Worm (Caenorhabditis elegans) whole organism, young adult: ENCODE measurements around the gene sma-6.

Experiments
- B0336.3 ChIP-seq: fragments of 200-800 bp; sonication (Bioruptor generic); IDR thresholded peaks from 2 replicates; pipeline ENCODE4 v1.3.6; 2022; ENCODE audit warnings: missing genetic modification characterization, missing compliant biosample characterization
- C06A6.2 ChIP-seq: fragments of 200-800 bp; sonication (Bioruptor generic); conservative IDR thresholded peaks from 2 replicates; pipeline ENCODE4 v1.3.6; 2022; ENCODE audit warnings: missing genetic modification characterization, missing compliant biosample characterization
- C17E4.6 ChIP-seq: fragments of 200-800 bp; sonication (Bioruptor generic); IDR thresholded peaks from 2 replicates; pipeline ENCODE4 v1.3.6; 2022; ENCODE audit warnings: missing genetic modification reagents, missing genetic modification characterization, missing compliant biosample characterization
- F22D6.2 ChIP-seq: sonication (generic microtip); optimal IDR thresholded peaks from 2 replicates; lab custom pipeline; 2016; ENCODE audit warnings: mild to moderate bottlenecking, missing genetic modification characterization, missing compliant biosample characterization
- F23B12.7 ChIP-seq: sonication (generic microtip); optimal IDR thresholded peaks from 2 replicates; lab custom pipeline; 2017; ENCODE audit warnings: missing genetic modification characterization, mild to moderate bottlenecking, missing compliant biosample characterization, antibody characterized with exemption, moderate library complexity; ENCODE audit not compliant: insufficient read depth
- F33H1.4 ChIP-seq: fragments of 200-800 bp; sonication (Bioruptor generic); IDR thresholded peaks from 2 replicates; pipeline ENCODE4 v1.3.6; 2022; ENCODE audit warnings: missing genetic modification reagents, missing genetic modification characterization, missing compliant biosample characterization
- F55B11.4 ChIP-seq: sonication (generic microtip); optimal IDR thresholded peaks from 2 replicates; lab custom pipeline; 2016; ENCODE audit warnings: missing compliant biosample characterization, missing genetic modification characterization, borderline replicate concordance; ENCODE audit not compliant: insufficient read depth
- K12H6.12 ChIP-seq: fragments of 200-800 bp; sonication (Bioruptor generic); optimal IDR thresholded peaks from 2 replicates; lab custom pipeline; 2018; ENCODE audit warnings: mild to moderate bottlenecking, missing genetic modification characterization, missing compliant biosample characterization
- T26A5.8 ChIP-seq: sonication (generic microtip); optimal IDR thresholded peaks from 2 replicates; lab custom pipeline; 2016; ENCODE audit warnings: missing genetic modification characterization, missing compliant biosample characterization
- Y67H2A.10 ChIP-seq: fragments of 200-800 bp; sonication (Bioruptor generic); conservative IDR thresholded peaks from 2 replicates; pipeline ENCODE4 v1.3.6; 2022; ENCODE audit warnings: missing genetic modification reagents, missing genetic modification characterization, missing compliant biosample characterization
- Y95B8A.8 ChIP-seq: fragments of 200-800 bp; sonication (Bioruptor generic); IDR thresholded peaks from 2 replicates; pipeline ENCODE4 v1.3.6; 2022; ENCODE audit warnings: missing genetic modification reagents, missing genetic modification characterization, missing compliant biosample characterization
- ZK185.1 ChIP-seq: sonication (generic microtip); optimal IDR thresholded peaks from 2 replicates; lab custom pipeline; 2016; ENCODE audit warnings: mild to moderate bottlenecking, missing genetic modification characterization, missing compliant biosample characterization; ENCODE audit not compliant: poor library complexity, severe bottlenecking
- aptf-2 ChIP-seq: fragments of 200-800 bp; sonication (Bioruptor generic); conservative IDR thresholded peaks from 2 replicates; pipeline ENCODE4 v1.3.6; 2022; ENCODE audit warnings: missing genetic modification reagents, missing genetic modification characterization, missing compliant biosample characterization
- attf-5 ChIP-seq: fragments of 200-800 bp; sonication (Bioruptor generic); optimal IDR thresholded peaks from 2 replicates; lab custom pipeline; 2018; ENCODE audit warnings: mild to moderate bottlenecking, missing genetic modification characterization, missing compliant biosample characterization
- cebp-1 ChIP-seq, 2 experiments: fragments of 200-800 bp in 1 of 2; sonication (Bioruptor generic) in 1 of 2; sonication (generic microtip) in 1 of 2; IDR thresholded peaks in 1 of 2; optimal IDR thresholded peaks in 1 of 2; 2 replicates each; pipeline versions ENCODE4 v1.3.6 to Lab custom; 2017 to 2022; ENCODE audit warnings: missing compliant biosample characterization in 2 of 2, missing genetic modification characterization in 2 of 2, mild to moderate bottlenecking in 1 of 2, missing genetic modification reagents in 1 of 2, moderate library complexity in 1 of 2
- chd-7 ChIP-seq: sonication (generic microtip); optimal IDR thresholded peaks from 2 replicates; lab custom pipeline; 2016; ENCODE audit warnings: mild to moderate bottlenecking, missing genetic modification characterization, moderate library complexity, missing compliant biosample characterization
- dox-1 ChIP-seq: fragments of 200-800 bp; sonication (Bioruptor generic); IDR thresholded peaks from 2 replicates; pipeline ENCODE4 v1.3.6; 2022; ENCODE audit warnings: missing genetic modification reagents, missing genetic modification characterization, missing compliant biosample characterization
- egl-44 ChIP-seq: fragments of 200-800 bp; sonication (Bioruptor generic); IDR thresholded peaks from 2 replicates; pipeline ENCODE4 v1.3.6; 2022; ENCODE audit warnings: missing genetic modification reagents, missing genetic modification characterization, missing compliant biosample characterization
- ets-4 ChIP-seq: fragments of 200-800 bp; sonication (Bioruptor generic); optimal IDR thresholded peaks from 2 replicates; lab custom pipeline; 2018; ENCODE audit warnings: mild to moderate bottlenecking, missing genetic modification characterization, missing compliant biosample characterization
- hlh-12 ChIP-seq: sonication (generic microtip); optimal IDR thresholded peaks from 2 replicates; lab custom pipeline; 2016; ENCODE audit warnings: missing genetic modification characterization, missing compliant biosample characterization
- hlh-26 ChIP-seq: fragments of 200-800 bp; sonication (Bioruptor generic); conservative IDR thresholded peaks from 2 replicates; pipeline ENCODE4 v1.3.6; 2022; ENCODE audit warnings: missing genetic modification reagents, missing genetic modification characterization, missing compliant biosample characterization
- hmg-1.2 ChIP-seq: fragments of 200-800 bp; sonication (Bioruptor generic); IDR thresholded peaks from 2 replicates; pipeline ENCODE4 v1.3.6; 2022; ENCODE audit warnings: missing genetic modification reagents, missing genetic modification characterization, missing compliant biosample characterization
- hsf-1 ChIP-seq: fragments of 200-800 bp; sonication (Bioruptor generic); IDR thresholded peaks from 2 replicates; pipeline ENCODE4 v1.3.6; 2022; ENCODE audit warnings: missing genetic modification reagents, missing genetic modification characterization, missing compliant biosample characterization
- let-526 ChIP-seq: fragments of 200-800 bp; sonication (Bioruptor generic); IDR thresholded peaks from 2 replicates; pipeline ENCODE4 v1.3.6; 2022; ENCODE audit warnings: missing genetic modification reagents, missing genetic modification characterization, missing compliant biosample characterization
- let-607 ChIP-seq, 2 experiments: fragments of 200-800 bp in 1 of 2; sonication (Bioruptor generic) in 1 of 2; sonication (generic microtip) in 1 of 2; optimal IDR thresholded peaks; 2 replicates each; lab custom pipeline; 2016 to 2018; ENCODE audit warnings: mild to moderate bottlenecking in 2 of 2, missing compliant biosample characterization in 2 of 2, missing genetic modification characterization in 2 of 2, moderate library complexity in 2 of 2, missing genotype in 1 of 2
- lin-26 ChIP-seq: fragments of 200-800 bp; sonication (Bioruptor generic); IDR thresholded peaks from 2 replicates; pipeline ENCODE4 v1.3.6; 2022; ENCODE audit warnings: missing genetic modification reagents, missing genetic modification characterization, missing compliant biosample characterization
- lin-35 ChIP-seq, 3 experiments: fragments of 150-350 bp in 2 of 3; sonication (generic microtip) in 1 of 3; optimal IDR thresholded peaks; 2 replicates each; lab custom pipeline; 2014 to 2018; ENCODE audit warnings: missing biosample characterization in 3 of 3, missing genetic modification characterization in 3 of 3, missing genetic modification reagents in 3 of 3
- lir-1 ChIP-seq: fragments of 200-800 bp; sonication (Bioruptor generic); conservative IDR thresholded peaks from 2 replicates; pipeline ENCODE4 v1.3.6; 2022; ENCODE audit warnings: missing genetic modification reagents, missing genetic modification characterization, missing compliant biosample characterization
- lsy-27 ChIP-seq: sonication (generic microtip); optimal IDR thresholded peaks from 2 replicates; lab custom pipeline; 2017; ENCODE audit warnings: missing genetic modification characterization, mild to moderate bottlenecking, missing compliant biosample characterization, antibody characterized with exemption, missing genotype, borderline replicate concordance; ENCODE audit not compliant: insufficient read depth
- madf-3 ChIP-seq: fragments of 200-800 bp; sonication (Bioruptor generic); IDR thresholded peaks from 2 replicates; pipeline ENCODE4 v1.3.6; 2022; ENCODE audit warnings: missing genetic modification reagents, missing genetic modification characterization, missing compliant biosample characterization
- mcd-1 ChIP-seq: fragments of 200-800 bp; sonication (Bioruptor generic); IDR thresholded peaks from 2 replicates; pipeline ENCODE4 v1.3.6; 2022; ENCODE audit warnings: missing genetic modification reagents, missing genetic modification characterization, missing compliant biosample characterization
- nfya-2 ChIP-seq: fragments of 200-800 bp; sonication (Bioruptor generic); IDR thresholded peaks from 2 replicates; pipeline ENCODE4 v1.3.6; 2022; ENCODE audit warnings: missing genetic modification reagents, missing genetic modification characterization, missing compliant biosample characterization
- nhr-27 ChIP-seq: fragments of 200-800 bp; sonication (Bioruptor generic); optimal IDR thresholded peaks from 2 replicates; lab custom pipeline; 2018; ENCODE audit warnings: mild to moderate bottlenecking, missing genetic modification characterization, moderate library complexity, missing compliant biosample characterization
- pha-4 ChIP-seq: fragments of 150-350 bp; sonication (generic microtip); optimal IDR thresholded peaks from 2 replicates; lab custom pipeline; 2014; ENCODE audit warnings: missing biosample characterization, missing genetic modification reagents, missing genetic modification characterization
- rcor-1 ChIP-seq: fragments of 200-800 bp; sonication (Bioruptor generic); IDR thresholded peaks from 2 replicates; pipeline ENCODE4 v1.3.6; 2022; ENCODE audit warnings: missing genetic modification reagents, missing genetic modification characterization, missing compliant biosample characterization
- repo-1 ChIP-seq: sonication (generic microtip); optimal IDR thresholded peaks from 2 replicates; lab custom pipeline; 2017; ENCODE audit warnings: mild to moderate bottlenecking, missing genetic modification characterization, missing compliant biosample characterization
- rpc-1 ChIP-seq, 2 experiments: fragments of 150-350 bp in 1 of 2; sonication (generic microtip) in 1 of 2; optimal IDR thresholded peaks; 2 replicates each; lab custom pipeline; 2014 to 2018; ENCODE audit warnings: missing biosample characterization in 1 of 2, missing genetic modification characterization in 1 of 2, missing genetic modification reagents in 1 of 2, missing genotype in 1 of 2
- snpc-1.1 ChIP-seq: sonication (generic microtip); optimal IDR thresholded peaks from 2 replicates; lab custom pipeline; 2017; ENCODE audit warnings: missing genetic modification characterization, mild to moderate bottlenecking, missing compliant biosample characterization, antibody characterized with exemption, moderate library complexity, missing genotype, missing genetic modification reagents; ENCODE audit not compliant: insufficient read depth
- snpc-4 ChIP-seq, 5 experiments: fragments of 150-350 bp in 1 of 5; sonication (generic microtip) in 4 of 5; optimal IDR thresholded peaks; 2 replicates each; lab custom pipeline; 2014 to 2018; ENCODE audit warnings: missing genetic modification characterization in 5 of 5, missing biosample characterization in 3 of 5, antibody characterized with exemption in 2 of 5, mild to moderate bottlenecking in 2 of 5, missing compliant biosample characterization in 2 of 5, missing genotype in 2 of 5, moderate library complexity in 2 of 5, missing genetic modification reagents in 1 of 5
- somi-1 ChIP-seq: fragments of 200-800 bp; sonication (Bioruptor generic); optimal IDR thresholded peaks from 2 replicates; lab custom pipeline; 2018; ENCODE audit warnings: mild to moderate bottlenecking, missing genetic modification characterization, missing compliant biosample characterization
- tbp1 ChIP-seq: fragments of 200-800 bp; sonication (Bioruptor generic); optimal IDR thresholded peaks from 2 replicates; lab custom pipeline; 2018; ENCODE audit warnings: mild to moderate bottlenecking, missing genetic modification characterization, missing compliant biosample characterization
- unc-130 ChIP-seq: sonication (generic microtip); optimal IDR thresholded peaks from 2 replicates; lab custom pipeline; 2016; ENCODE audit warnings: missing genetic modification reagents, missing genetic modification characterization, missing compliant biosample characterization
- unc-62 ChIP-seq: fragments of 150-350 bp; optimal IDR thresholded peaks from 2 replicates; lab custom pipeline; 2014; ENCODE audit warnings: missing biosample characterization, missing genetic modification reagents, missing genetic modification characterization
- zfh-2 ChIP-seq: fragments of 200-800 bp; sonication (Bioruptor generic); conservative IDR thresholded peaks from 2 replicates; pipeline ENCODE4 v1.3.6; 2022; ENCODE audit warnings: missing genetic modification reagents, missing genetic modification characterization, missing compliant biosample characterization
- ztf-6 ChIP-seq: fragments of 200-800 bp; sonication (Bioruptor generic); IDR thresholded peaks from 2 replicates; pipeline ENCODE4 v1.3.6; 2022; ENCODE audit warnings: missing genetic modification reagents, missing genetic modification characterization, missing compliant biosample characterization

Gene sma-6

DNA sequence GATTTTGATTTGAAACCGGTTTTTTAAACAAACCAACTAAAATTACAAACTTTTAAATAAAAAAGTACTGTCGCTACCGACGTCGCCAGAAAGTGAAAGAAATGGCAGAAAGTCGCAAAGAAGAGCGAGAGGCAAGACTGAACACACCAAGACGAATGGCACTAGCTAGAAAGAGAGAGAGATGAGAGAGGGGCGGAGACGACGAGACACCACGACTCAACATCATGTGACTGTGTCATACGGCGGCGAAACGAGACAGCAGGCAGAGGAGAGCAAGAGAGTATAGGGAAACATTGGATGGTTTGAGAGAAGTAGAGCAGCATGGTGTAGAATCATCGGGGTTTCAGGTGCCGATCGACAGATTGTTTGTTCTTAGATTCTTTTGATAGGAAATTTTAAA is 24.1 kb downstream of the sma-6 start:
- TF ChIP-seq snpc-1.1 (tag; lab: Kevin White, UChicago) (peak; percentile 16), snpc-4 (GFP tag; optimal IDR thresholded peaks at IDR 0.05; lab: Kevin White, UChicago) (no peak), snpc-4 (tag; optimal IDR thresholded peaks at IDR 0.05; lab: Kevin White, UChicago) (peak in 3 of 4 experiments; percentile 4 to 56 (median 53)), hsf-1 (GFP tag; lab: Robert Waterston, UW) (0 out of 2 replicates have a peak, but pooled peaks have one; percentile 53), ets-4 (GFP tag; lab: Kevin White, UChicago) (peak; percentile 48), hlh-12 (tag; lab: Kevin White, UChicago) (no peak), nhr-27 (tag; lab: Kevin White, UChicago) (no peak), pha-4 (tag; lab: Kevin White, UChicago) (peak; percentile 79), chd-7 (tag; lab: Kevin White, UChicago) (peak; percentile 64), dox-1 (peak; percentile 54; the same call in 1 of the 2 replicates), somi-1 (GFP tag; lab: Kevin White, UChicago) (peak; percentile 64), F23B12.7 (peak; percentile 42), T26A5.8 (tag; lab: Kevin White, UChicago) (no peak), Y95B8A.8 (GFP tag; lab: Robert Waterston, UW) (0 out of 2 replicates have a peak, but pooled peaks have one; percentile 11), aptf-2 (no peak), rcor-1 (0 out of 2 replicates have a peak, but pooled peaks have one; percentile 28), let-607 (tag; optimal IDR thresholded peaks at IDR 0.05; lab: Kevin White, UChicago) (peak in 1 of 2 experiments; percentile 71), F55B11.4 (no peak), cebp-1 (GFP tag; IDR thresholded peaks at IDR 0.05; lab: Robert Waterston, UW) (peak; percentile 65), cebp-1 (tag; optimal IDR thresholded peaks at IDR 0.05; lab: Kevin White, UChicago) (peak; percentile 87), mcd-1 (GFP tag; lab: Robert Waterston, UW) (peak; percentile 85), Y67H2A.10 (GFP tag; lab: Robert Waterston, UW) (peak; percentile 74), F33H1.4 (GFP tag; lab: Robert Waterston, UW) (no peak), let-526 (GFP tag; lab: Robert Waterston, UW) (peak; percentile 75; the same call in 1 of the 2 replicates), C17E4.6 (GFP tag; lab: Robert Waterston, UW) (0 out of 2 replicates have a peak, but pooled peaks have one; percentile 38), madf-3 (GFP tag; lab: Robert Waterston, UW) (0 out of 2 replicates have a peak, but pooled peaks have one; percentile 67), unc-62 (peak; percentile 88), repo-1 (tag; lab: Kevin White, UChicago) (peak; percentile 52), lsy-27 (tag; lab: Kevin White, UChicago) (no peak), lir-1 (peak; percentile 69; the same call in 1 of the 2 replicates), C06A6.2 (GFP tag; lab: Robert Waterston, UW) (peak; percentile 80), zfh-2 (GFP tag; lab: Robert Waterston, UW) (peak; percentile 82), attf-5 (GFP tag; lab: Kevin White, UChicago) (peak; percentile 82), lin-35 (GFP tag; optimal IDR thresholded peaks at IDR 0.05; lab: Kevin White, UChicago) (peak in 1 of 3 experiments; percentile 80), K12H6.12 (peak; percentile 75), ztf-6 (GFP tag; lab: Robert Waterston, UW) (no peak), ZK185.1 (tag; lab: Kevin White, UChicago) (peak; percentile 83), unc-130 (GFP tag; lab: Kevin White, UChicago) (no peak), rpc-1 (optimal IDR thresholded peaks at IDR 0.05; lab: Kevin White, UChicago) (no peak), rpc-1 (tag; optimal IDR thresholded peaks at IDR 0.05; lab: Kevin White, UChicago) (no peak), nfya-2 (no peak), F22D6.2 (peak; percentile 52), egl-44 (peak; percentile 81), hmg-1.2 (GFP tag; lab: Robert Waterston, UW) (peak; percentile 80), lin-26 (GFP tag; lab: Robert Waterston, UW) (peak; percentile 72; the same call in 1 of the 2 replicates), B0336.3 (no peak), tbp1 (GFP tag; lab: Kevin White, UChicago) (peak; percentile 53), hlh-26 (GFP tag; lab: Robert Waterston, UW) (no peak)
